Fruit fly (Drosophila melanogaster) whole organism, wandering third instar larva: ENCODE results near the gene CG5611.

Experiments used
- Abd-B ChIP-seq: fragments of >200 bp; optimal IDR thresholded peaks from 2 replicates; lab custom pipeline; 2017; ENCODE audit warnings: missing biosample characterization, missing genetic modification characterization
- CG32264 ChIP-seq: fragments of 200-800 bp; sonication (Bioruptor generic); optimal IDR thresholded peaks from 2 replicates; lab custom pipeline; 2016; ENCODE audit warnings: missing biosample characterization, missing genetic modification characterization
- CG9705 ChIP-seq: fragments of 200-800 bp; sonication (Bioruptor generic); optimal IDR thresholded peaks from 2 replicates; lab custom pipeline; 2018; ENCODE audit warnings: missing biosample characterization, mild to moderate bottlenecking, missing genetic modification characterization
- CrebA ChIP-seq: fragments of 200-800 bp; sonication (Bioruptor generic); optimal IDR thresholded peaks from 2 replicates; lab custom pipeline; 2016; ENCODE audit warnings: missing biosample characterization, mild to moderate bottlenecking, missing genetic modification characterization, borderline replicate concordance
- Dfd ChIP-seq: fragments of >200 bp; optimal IDR thresholded peaks from 2 replicates; lab custom pipeline; 2017; ENCODE audit warnings: missing biosample characterization, missing genetic modification characterization
- Dif ChIP-seq: fragments of 200-275, 200-300 bp; sonication (Bioruptor generic); optimal IDR thresholded peaks from 2 replicates; lab custom pipeline; 2018; ENCODE audit warnings: missing biosample characterization, missing genetic modification characterization; ENCODE audit not compliant: partially characterized antibody
- GATAd ChIP-seq: sonication (Bioruptor generic); optimal IDR thresholded peaks from 2 replicates; lab custom pipeline; 2016; ENCODE audit warnings: missing biosample characterization, missing genetic modification characterization
- HLH106 ChIP-seq: fragments of 200-800 bp; optimal IDR thresholded peaks from 3 replicates; lab custom pipeline; 2019; ENCODE audit warnings: missing biosample characterization, mild to moderate bottlenecking, missing genetic modification characterization, moderate library complexity
- Hnf4 ChIP-seq: fragments of 200-800 bp; sonication (Bioruptor generic); optimal IDR thresholded peaks from 2 replicates; lab custom pipeline; 2016; ENCODE audit warnings: missing biosample characterization, mild to moderate bottlenecking, missing genetic modification characterization
- Hr78 ChIP-seq: fragments of >200 bp; optimal IDR thresholded peaks from 2 replicates; lab custom pipeline; 2017; ENCODE audit warnings: missing biosample characterization, missing genetic modification characterization
- Hr83 ChIP-seq: fragments of 200-300 bp; sonication (Bioruptor generic); optimal IDR thresholded peaks from 2 replicates; lab custom pipeline; 2016; ENCODE audit warnings: missing biosample characterization, mild to moderate bottlenecking, missing genetic modification characterization, moderate library complexity; ENCODE audit not compliant: poor library complexity, severe bottlenecking
- Jra ChIP-seq: sonication (Bioruptor generic); optimal IDR thresholded peaks from 2 replicates; lab custom pipeline; 2016; ENCODE audit warnings: missing biosample characterization, missing genetic modification characterization
- Mio ChIP-seq: sonication (Bioruptor generic); optimal IDR thresholded peaks from 2 replicates; lab custom pipeline; 2016; ENCODE audit warnings: missing biosample characterization, missing genetic modification characterization
- Myc ChIP-seq: fragments of >200 bp; optimal IDR thresholded peaks from 2 replicates; lab custom pipeline; 2017
- N ChIP-seq: fragments of >200 bp; optimal IDR thresholded peaks from 2 replicates; lab custom pipeline; 2018; ENCODE audit warnings: missing biosample characterization, missing external identifiers, missing genetic modification characterization
- OdsH ChIP-seq: fragments of 200-800 bp; sonication (Bioruptor generic); optimal IDR thresholded peaks from 2 replicates; lab custom pipeline; 2016; ENCODE audit warnings: missing biosample characterization, mild to moderate bottlenecking, missing genetic modification characterization
- Rel ChIP-seq, 2 experiments: fragments of 200-800 bp; sonication (Bioruptor generic) in 1 of 2; optimal IDR thresholded peaks; 2 replicates in 1 of 2; 3 replicates in 1 of 2; lab custom pipeline; 2016 to 2019; ENCODE audit warnings: mild to moderate bottlenecking in 2 of 2, missing biosample characterization in 2 of 2, missing genetic modification characterization in 2 of 2, moderate library complexity in 1 of 2
- Sp1 ChIP-seq: fragments of 200-800 bp; sonication (Bioruptor generic); optimal IDR thresholded peaks from 3 replicates; lab custom pipeline; 2019; ENCODE audit warnings: missing biosample characterization, mild to moderate bottlenecking, missing genetic modification characterization, moderate library complexity
- Vsx2 ChIP-seq: fragments of 200-300, 225-300 bp; sonication (Bioruptor generic); optimal IDR thresholded peaks from 2 replicates; lab custom pipeline; 2018; ENCODE audit warnings: missing biosample characterization, missing genetic modification characterization; ENCODE audit not compliant: partially characterized antibody
- br ChIP-seq: fragments of 200-800 bp; sonication (Bioruptor generic); optimal IDR thresholded peaks from 2 replicates; lab custom pipeline; 2016; ENCODE audit warnings: missing biosample characterization, missing genetic modification characterization
- brk ChIP-seq: fragments of 200-800 bp; sonication (Bioruptor generic); optimal IDR thresholded peaks from 2 replicates; lab custom pipeline; 2016; ENCODE audit warnings: missing biosample characterization, mild to moderate bottlenecking, missing genetic modification characterization
- dl ChIP-seq, 2 experiments: fragments of 175-275, 200-275 bp in 1 of 2; fragments of 200-275 bp in 1 of 2; sonication (Bioruptor generic); optimal IDR thresholded peaks; lab custom pipeline; 2018; ENCODE audit warnings: mild to moderate bottlenecking in 2 of 2, missing biosample characterization in 2 of 2, missing genetic modification characterization in 2 of 2, moderate library complexity in 2 of 2; ENCODE audit not compliant: partially characterized antibody in 2 of 2, insufficient read depth in 1 of 2
- dmrt93B ChIP-seq: fragments of 200-800 bp; sonication (Bioruptor generic); optimal IDR thresholded peaks from 2 replicates; lab custom pipeline; 2018; ENCODE audit warnings: missing biosample characterization, mild to moderate bottlenecking, missing genetic modification characterization
- dsf ChIP-seq: sonication (Bioruptor generic); optimal IDR thresholded peaks from 2 replicates; lab custom pipeline; 2016; ENCODE audit warnings: missing biosample characterization, missing genetic modification characterization, borderline replicate concordance
- ey ChIP-seq: fragments of 200-800 bp; sonication (Bioruptor generic); optimal IDR thresholded peaks from 2 replicates; lab custom pipeline; 2016; ENCODE audit warnings: missing biosample characterization, missing genetic modification characterization
- foxo ChIP-seq, 2 experiments: fragments of 200-800 bp; sonication (Bioruptor generic); optimal IDR thresholded peaks; 2 replicates in 1 of 2; 3 replicates in 1 of 2; lab custom pipeline; 2016 to 2017; ENCODE audit warnings: missing biosample characterization in 2 of 2, missing genetic modification characterization in 2 of 2
- fru ChIP-seq: fragments of 200-800 bp; sonication (Bioruptor generic); optimal IDR thresholded peaks from 3 replicates; lab custom pipeline; 2016; ENCODE audit warnings: missing biosample characterization, mild to moderate bottlenecking, missing genetic modification characterization
- h ChIP-seq: fragments of 200-800 bp; sonication (Bioruptor generic); optimal IDR thresholded peaks from 3 replicates; lab custom pipeline; 2016; ENCODE audit warnings: missing biosample characterization, mild to moderate bottlenecking, missing genetic modification characterization
- jim ChIP-seq: fragments of 175-275, 200-325 bp; sonication (Bioruptor generic); optimal IDR thresholded peaks from 2 replicates; lab custom pipeline; 2016; ENCODE audit warnings: missing biosample characterization, mild to moderate bottlenecking, missing genetic modification characterization
- lola ChIP-seq: fragments of >200 bp; optimal IDR thresholded peaks from 2 replicates; lab custom pipeline; 2017; ENCODE audit warnings: missing biosample characterization, missing genetic modification characterization
- pan ChIP-seq: fragments of >200 bp; optimal IDR thresholded peaks from 2 replicates; lab custom pipeline; 2017
- psq ChIP-seq: fragments of 200-800 bp; sonication (Bioruptor generic); optimal IDR thresholded peaks from 3 replicates; lab custom pipeline; 2017; ENCODE audit warnings: missing biosample characterization, mild to moderate bottlenecking, missing genetic modification characterization, moderate library complexity
- rgr ChIP-seq: fragments of 200-800 bp; sonication (Bioruptor generic); optimal IDR thresholded peaks from 3 replicates; lab custom pipeline; 2016; ENCODE audit warnings: missing biosample characterization, mild to moderate bottlenecking, missing genetic modification characterization
- sage ChIP-seq: fragments of 200-800 bp; sonication (Bioruptor generic); optimal IDR thresholded peaks from 2 replicates; lab custom pipeline; 2016; ENCODE audit warnings: missing biosample characterization, mild to moderate bottlenecking, missing genetic modification characterization
- sv ChIP-seq: fragments of 200-800 bp; sonication (Bioruptor generic); optimal IDR thresholded peaks from 3 replicates; lab custom pipeline; 2016; ENCODE audit warnings: missing biosample characterization, missing genetic modification characterization
- tai ChIP-seq: sonication (Bioruptor generic); optimal IDR thresholded peaks from 2 replicates; lab custom pipeline; 2016; ENCODE audit warnings: missing biosample characterization, missing genetic modification characterization
- usp ChIP-seq: fragments of >200 bp; optimal IDR thresholded peaks from 2 replicates; lab custom pipeline; 2017; ENCODE audit warnings: missing biosample characterization, missing genetic modification characterization
- woc ChIP-seq: sonication (Bioruptor generic); optimal IDR thresholded peaks from 2 replicates; lab custom pipeline; 2016; ENCODE audit warnings: missing biosample characterization, mild to moderate bottlenecking, missing genetic modification characterization

CG5611 gene

DNA sequence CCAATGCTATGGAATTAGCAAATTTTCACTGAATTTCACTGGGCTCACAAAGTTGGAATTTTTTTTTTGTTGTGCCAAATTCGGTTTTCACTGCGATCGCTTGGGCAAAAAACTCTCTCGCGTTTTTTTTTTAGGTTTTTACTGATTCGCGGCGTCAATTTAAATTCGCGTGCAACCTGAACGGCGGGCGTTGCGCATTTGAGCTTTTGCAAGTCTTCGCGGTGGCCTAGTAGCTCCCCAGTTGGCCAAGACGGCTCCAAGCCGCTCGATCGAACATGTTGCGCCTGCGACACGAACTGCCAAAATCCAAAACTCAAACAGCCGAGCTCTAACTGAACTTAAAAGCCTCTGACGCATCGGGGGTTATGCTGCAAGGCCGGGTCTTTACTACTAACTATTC, 39.9 kb downstream of the CG5611 start, which contains the start of gene CG5639:
TSS of gene CG5639 (minus strand) at position 152 of the 400 bp plus-strand sequence.
- no peak for TF ChIP-seq CG32264 (GFP tag; lab: Kevin White, UChicago)
- no peak for TF ChIP-seq sv
- no peak for TF ChIP-seq brk (GFP tag; lab: Kevin White, UChicago)
- no peak for TF ChIP-seq h (GFP tag; lab: Kevin White, UChicago)
- no peak for TF ChIP-seq tai
- TF ChIP-seq dl (GFP tag; optimal IDR thresholded peaks at IDR 0.05; lab: Kevin White, UChicago; ENCODE audit: insufficient read depth in 1 of 2, partially characterized antibody in 2 of 2), result no peak

DNA sequence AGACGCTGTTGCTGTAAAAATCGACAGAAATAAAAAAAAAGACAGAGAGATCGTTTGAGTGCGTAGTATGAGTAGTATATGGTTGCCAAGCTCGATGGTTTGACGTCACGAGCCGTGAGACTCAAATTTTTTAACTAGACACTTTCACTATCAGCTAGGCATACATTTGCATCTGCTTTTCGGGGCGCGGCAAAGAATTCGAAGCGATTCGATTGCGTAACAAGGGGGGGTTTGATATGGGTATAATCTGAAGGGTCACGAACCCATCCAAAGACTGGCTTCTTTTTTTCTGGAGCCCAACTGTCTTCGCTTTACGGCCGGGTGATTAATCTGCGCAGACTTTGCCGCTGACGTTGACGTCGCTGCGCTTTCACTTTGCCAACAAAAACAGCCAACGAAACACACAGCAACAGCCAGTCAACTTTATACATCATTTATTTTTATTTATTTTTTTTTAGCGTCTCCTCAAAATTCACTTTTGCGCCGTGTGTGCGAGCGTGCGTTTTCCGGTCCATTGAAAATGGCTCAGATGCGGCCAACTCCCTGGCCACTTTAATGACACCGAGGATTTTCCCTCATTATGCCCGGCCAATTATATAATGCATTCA, 42.2 kb downstream of the CG5611 start:
- TF ChIP-seq fru (GFP tag; lab: Kevin White, UChicago) (no peak), N (GFP tag; lab: Kevin White, UChicago) (no peak), dsf (GFP tag; lab: Kevin White, UChicago) (no peak), Myc (lab: Kevin White, UChicago) (no peak), tai (no peak)

DNA sequence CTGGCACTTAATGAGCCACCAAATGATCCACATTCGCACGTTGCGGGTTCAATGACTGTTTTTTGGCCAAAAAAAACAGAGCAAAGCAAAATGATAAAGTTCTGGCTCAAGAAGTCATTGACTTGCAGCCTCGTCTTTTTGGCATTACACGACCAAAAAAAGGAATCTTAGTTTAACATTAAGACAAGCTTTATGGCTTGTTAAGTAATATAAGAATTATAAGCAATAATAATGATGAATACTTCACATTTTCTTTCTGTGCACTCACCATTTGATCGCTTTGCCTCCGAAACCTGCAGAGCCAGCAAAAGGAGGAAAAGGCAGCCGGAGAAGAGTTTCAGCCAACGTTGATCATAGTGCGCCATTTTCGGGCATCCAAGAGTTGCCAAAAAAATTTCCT, 42.7 kb downstream of the CG5611 start:
- no peak for TF ChIP-seq N (GFP tag; lab: Kevin White, UChicago)
- TF ChIP-seq Sp1 (GFP tag; lab: Kevin White, UChicago), result peak; percentile 69
- TF ChIP-seq Vsx2 (GFP tag; lab: Kevin White, UChicago), result no peak
- peak; percentile 67 for TF ChIP-seq HLH106 (tag; lab: Kevin White, UChicago)
- no peak for TF ChIP-seq rgr (GFP tag; lab: Kevin White, UChicago)
- TF ChIP-seq usp (GFP tag; lab: Kevin White, UChicago), result no peak
- TF ChIP-seq fru (GFP tag; lab: Kevin White, UChicago), result peak; percentile 60
- no peak for TF ChIP-seq Myc (lab: Kevin White, UChicago)
- peak; percentile 53 for TF ChIP-seq h (GFP tag; lab: Kevin White, UChicago)
- no peak for TF ChIP-seq CrebA (GFP tag; lab: Kevin White, UChicago)
- no peak for TF ChIP-seq Jra
- TF ChIP-seq tai, result no peak
- no peak for TF ChIP-seq Rel (GFP tag; optimal IDR thresholded peaks at IDR 0.05; lab: Kevin White, UChicago)
- peak; percentile 6 for TF ChIP-seq Rel (tag; optimal IDR thresholded peaks at IDR 0.05; lab: Kevin White, UChicago)
- no peak for TF ChIP-seq dsf (GFP tag; lab: Kevin White, UChicago)
- TF ChIP-seq GATAd (GFP tag; lab: Kevin White, UChicago), result no peak
- TF ChIP-seq pan, result no peak
- peak; percentile 71 for TF ChIP-seq psq
- peak; percentile 52 for TF ChIP-seq ey (GFP tag; lab: Kevin White, UChicago)
- TF ChIP-seq Abd-B (GFP tag; lab: Kevin White, UChicago), result no peak
- TF ChIP-seq Mio (GFP tag; lab: Kevin White, UChicago), result no peak
- no peak for TF ChIP-seq Hr78 (GFP tag; lab: Kevin White, UChicago)
- no peak for TF ChIP-seq CG32264 (GFP tag; lab: Kevin White, UChicago)
- no peak for TF ChIP-seq Hnf4 (GFP tag; lab: Kevin White, UChicago)
- TF ChIP-seq br (GFP tag; lab: Kevin White, UChicago), result peak; percentile 66
- peak in 1 of 2 experiments; percentile 65 for TF ChIP-seq foxo (GFP tag; optimal IDR thresholded peaks at IDR 0.05; lab: Kevin White, UChicago)
- TF ChIP-seq Dif (GFP tag; lab: Kevin White, UChicago), result no peak
- TF ChIP-seq sv, result no peak
- TF ChIP-seq lola (GFP tag; lab: Kevin White, UChicago), result no peak
- TF ChIP-seq Hr83, result no peak
- no peak for TF ChIP-seq jim
- peak; percentile 43 for TF ChIP-seq OdsH (GFP tag; lab: Kevin White, UChicago)
- no peak for TF ChIP-seq dmrt93B (GFP tag; lab: Kevin White, UChicago)
- peak; percentile 35 for TF ChIP-seq sage (GFP tag; lab: Kevin White, UChicago)
- peak; percentile 47 for TF ChIP-seq woc (GFP tag; lab: Kevin White, UChicago)
- no peak for TF ChIP-seq Dfd (GFP tag; lab: Kevin White, UChicago)
- TF ChIP-seq brk (GFP tag; lab: Kevin White, UChicago), result no peak
- TF ChIP-seq dl (GFP tag; optimal IDR thresholded peaks at IDR 0.05; lab: Kevin White, UChicago; ENCODE audit: insufficient read depth in 1 of 2, partially characterized antibody in 2 of 2), result no peak
- TF ChIP-seq CG9705 (GFP tag; lab: Kevin White, UChicago), result peak; percentile 27
